Worm (Caenorhabditis elegans) whole organism, L2 larva: ENCODE results near the gene pkc-3.

Experiments
- alr-1 ChIP-seq: fragments of 150-350 bp; optimal IDR thresholded peaks from 2 replicates; lab custom pipeline; 2014; ENCODE audit warnings: missing biosample characterization, missing genetic modification characterization
- nhr-23 ChIP-seq: fragments of 150-350 bp; optimal IDR thresholded peaks from 2 replicates; lab custom pipeline; 2014; ENCODE audit warnings: missing biosample characterization, missing genetic modification reagents, missing genetic modification characterization
- snpc-4 ChIP-seq: fragments of 150-350 bp; optimal IDR thresholded peaks from 2 replicates; lab custom pipeline; 2014; ENCODE audit warnings: missing biosample characterization, missing genetic modification characterization
- unc-55 ChIP-seq: fragments of 150-350 bp; sonication (generic microtip); optimal IDR thresholded peaks from 3 replicates; lab custom pipeline; 2014; ENCODE audit warnings: missing biosample characterization, missing genetic modification reagents, missing genetic modification characterization
- ztf-4 ChIP-seq: fragments of 150-350 bp; optimal IDR thresholded peaks from 2 replicates; lab custom pipeline; 2014; ENCODE audit warnings: missing biosample characterization, missing genetic modification characterization

DNA sequence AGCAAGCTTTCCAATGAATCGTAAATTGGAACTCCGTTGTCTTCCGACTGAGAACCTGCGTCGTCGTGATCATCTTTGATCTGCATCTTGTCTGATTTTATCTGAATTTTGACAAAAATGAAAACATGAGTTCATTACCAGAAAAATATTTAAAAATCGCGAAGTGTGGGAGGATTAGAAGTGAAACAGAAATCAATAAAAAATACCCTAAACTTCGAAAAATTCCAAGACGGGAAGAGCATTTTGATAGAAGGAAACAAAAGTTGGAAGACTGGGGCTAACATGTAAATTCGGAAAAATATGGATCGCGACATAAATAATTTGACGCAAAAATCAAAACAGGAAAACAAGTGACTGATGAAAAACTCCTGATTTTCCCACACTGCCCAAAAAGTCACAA is 45.8 kb downstream of the pkc-3 start, which contains the start of gene F07F6.8:
- TF ChIP-seq unc-55 (GFP tag; lab: Kevin White, UChicago) (no peak), ztf-4 (tag; lab: Kevin White, UChicago) (no peak), nhr-23 (tag; lab: Kevin White, UChicago) (no peak), alr-1 (tag; lab: Kevin White, UChicago) (no peak), snpc-4 (no peak)
